Fruit fly (Drosophila melanogaster): ENCODE data around the gene CG14223.

CG14223 gene

dm6 chrX:19663859-19664728 lies at the start of gene CG14223, which contains the start of gene Ssu72 (continued):
- TF ChIP-seq ab (GFP tag; optimal IDR thresholded peaks at IDR 0.05) (no peak), vnd (GFP tag; IDR thresholded peaks at IDR 0.05; ENCODE audit: partially characterized antibody) (peak; percentile 70), CG9727 (GFP tag; optimal IDR thresholded peaks at IDR 0.05) (no peak), Dip2 (GFP tag; IDR thresholded peaks at IDR 0.05) (no peak), br (optimal IDR thresholded peaks at IDR 0.05) (no peak), CG4707 (GFP tag; optimal IDR thresholded peaks at IDR 0.05) (no peak), ranshi (GFP tag; IDR thresholded peaks at IDR 0.05) (no peak), CG11398 (GFP tag; optimal IDR thresholded peaks at IDR 0.05) (no peak), B-H2 (GFP tag; optimal IDR thresholded peaks at IDR 0.05) (no peak), CG12744 (GFP tag; optimal IDR thresholded peaks at IDR 0.05) (no peak), Mes4 (GFP tag; optimal IDR thresholded peaks at IDR 0.05) (no peak), az2 (GFP tag; optimal IDR thresholded peaks at IDR 0.05) (no peak), Dp (GFP tag; optimal IDR thresholded peaks at IDR 0.05) (peak; percentile 86), CG3838 (GFP tag; optimal IDR thresholded peaks at IDR 0.05) (no peak), dysf (GFP tag; IDR thresholded peaks at IDR 0.05) (no peak), da (GFP tag; optimal IDR thresholded peaks at IDR 0.05) (no peak), Scr (GFP tag; IDR thresholded peaks at IDR 0.05; ENCODE audit: partially characterized antibody) (peak; percentile 84), pb (GFP tag; optimal IDR thresholded peaks at IDR 0.05) (no peak), Meics (GFP tag; optimal IDR thresholded peaks at IDR 0.05) (no peak), cato (GFP tag; optimal IDR thresholded peaks at IDR 0.05; ENCODE audit: borderline replicate concordance) (no peak), D19A (tag; optimal IDR thresholded peaks at IDR 0.05) (no peak), ara (GFP tag; IDR thresholded peaks at IDR 0.05) (no peak), CG30020 (tag; optimal IDR thresholded peaks at IDR 0.05) (no peak), row (GFP tag; IDR thresholded peaks at IDR 0.05) (peak; percentile 34), ERR (GFP tag; optimal IDR thresholded peaks at IDR 0.05) (no peak), Jarid2 (GFP tag; optimal IDR thresholded peaks at IDR 0.05) (no peak), zen2 (GFP tag; IDR thresholded peaks at IDR 0.05; ENCODE audit: partially characterized antibody) (peak; percentile 91), CG1529 (GFP tag; optimal IDR thresholded peaks at IDR 0.05) (no peak), CG16813 (GFP tag; IDR thresholded peaks at IDR 0.05; ENCODE audit: partially characterized antibody) (peak; percentile 75), CG6791 (GFP tag; IDR thresholded peaks at IDR 0.05; ENCODE audit: partially characterized antibody) (peak; percentile 78), bbx (GFP tag; IDR thresholded peaks at IDR 0.05; ENCODE audit: partially characterized antibody) (peak; percentile 83), bab2 (GFP tag; optimal IDR thresholded peaks at IDR 0.05) (no peak), bsh (GFP tag; optimal IDR thresholded peaks at IDR 0.05) (no peak), CG7372 (GFP tag; IDR thresholded peaks at IDR 0.05) (no peak), lmd (GFP tag; IDR thresholded peaks at IDR 0.05) (no peak), CG12769 (tag; optimal IDR thresholded peaks at IDR 0.05) (no peak), CG9932 (GFP tag; IDR thresholded peaks at IDR 0.05) (peak; percentile 58), CG13296 (GFP tag; optimal IDR thresholded peaks at IDR 0.05) (no peak), jigr1 (GFP tag; IDR thresholded peaks at IDR 0.05) (no peak), CG9609 (GFP tag; optimal IDR thresholded peaks at IDR 0.05) (no peak), sna (GFP tag; IDR thresholded peaks at IDR 0.05; ENCODE audit: partially characterized antibody) (peak; percentile 74), Aef1 (GFP tag; IDR thresholded peaks at IDR 0.05) (no peak; the same call in 2 of the 3 replicates), ase (GFP tag; IDR thresholded peaks at IDR 0.05) (no peak), Sry-β (GFP tag; optimal IDR thresholded peaks at IDR 0.05) (no peak), bowl (GFP tag; IDR thresholded peaks at IDR 0.05) (no peak), CG2202 (tag; optimal IDR thresholded peaks at IDR 0.05) (no peak), salm (tag; optimal IDR thresholded peaks at IDR 0.05) (no peak), YL-1 (GFP tag; optimal IDR thresholded peaks at IDR 0.05) (peak; percentile 21), CG2875 (GFP tag; optimal IDR thresholded peaks at IDR 0.05) (no peak), zfh2 (GFP tag; optimal IDR thresholded peaks at IDR 0.05) (no peak)

Measured in whole organism, embryonic.